Worm (Caenorhabditis elegans) whole organism, L3 larva: ENCODE measurements around the gene fbxa-22.

Source experiments
- aly-2 ChIP-seq: fragments of 150-350 bp; optimal IDR thresholded peaks from 2 replicates; lab custom pipeline; 2014; ENCODE audit warnings: missing biosample characterization, missing genetic modification characterization
- ceh-16 ChIP-seq: sonication (generic microtip); optimal IDR thresholded peaks from 2 replicates; lab custom pipeline; 2017; ENCODE audit warnings: missing biosample characterization, missing genetic modification characterization
- lin-15B ChIP-seq: fragments of 150-350 bp; optimal IDR thresholded peaks from 2 replicates; lab custom pipeline; 2014; ENCODE audit warnings: missing biosample characterization, missing genetic modification characterization
- mdl-1 ChIP-seq: fragments of 150-350 bp; optimal IDR thresholded peaks from 2 replicates; lab custom pipeline; 2014; ENCODE audit warnings: missing biosample characterization, missing genetic modification characterization
- nhr-12 ChIP-seq: fragments of 150-350 bp; optimal IDR thresholded peaks from 2 replicates; lab custom pipeline; 2014; ENCODE audit warnings: missing biosample characterization, missing genetic modification characterization
- pha-4 ChIP-seq: fragments of 150-350 bp; optimal IDR thresholded peaks from 2 replicates; lab custom pipeline; 2014; ENCODE audit warnings: missing biosample characterization, missing genetic modification reagents, missing genetic modification characterization
- sea-2 ChIP-seq: fragments of 150-350 bp; sonication (generic microtip); optimal IDR thresholded peaks from 4 replicates; lab custom pipeline; 2014; ENCODE audit warnings: missing biosample characterization, missing genetic modification reagents, missing genetic modification characterization
- snpc-4 ChIP-seq: fragments of 150-350 bp; optimal IDR thresholded peaks from 2 replicates; lab custom pipeline; 2014; ENCODE audit warnings: missing biosample characterization, missing genetic modification characterization
- ztf-4 ChIP-seq: fragments of 150-350 bp; optimal IDR thresholded peaks from 2 replicates; lab custom pipeline; 2014; ENCODE audit warnings: missing biosample characterization, missing genetic modification characterization

DNA sequence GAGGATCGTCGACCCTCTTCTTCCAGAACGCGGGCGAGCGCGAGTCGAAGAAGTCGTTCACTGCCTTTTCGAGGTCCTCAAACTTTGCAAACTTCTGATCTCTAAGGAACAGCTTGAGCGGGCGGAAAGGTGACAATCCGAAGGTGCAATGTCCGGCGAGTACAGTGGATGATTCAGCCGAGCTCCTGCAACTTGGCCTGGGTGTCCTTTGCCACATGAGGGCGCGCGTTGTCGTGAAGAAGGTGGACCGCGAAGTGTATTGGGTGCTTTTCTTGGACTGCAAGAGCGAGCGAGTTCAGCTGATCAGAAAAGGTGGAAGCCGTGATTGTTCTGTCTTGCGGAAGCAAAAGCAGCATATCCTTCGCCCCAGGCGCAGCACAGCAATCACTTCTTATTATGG is 3.3 kb downstream of the fbxa-22 start:
- TF ChIP-seq ztf-4, result no peak
- TF ChIP-seq snpc-4 (tag; lab: Kevin White, UChicago), result no peak
- TF ChIP-seq sea-2 (GFP tag; lab: Kevin White, UChicago), result no peak
- TF ChIP-seq pha-4 (tag; lab: Kevin White, UChicago), result no peak
- TF ChIP-seq nhr-12, result no peak
- no peak for TF ChIP-seq ceh-16 (tag; lab: Kevin White, UChicago)
- no peak for TF ChIP-seq lin-15B (tag; lab: Kevin White, UChicago)
- no peak for TF ChIP-seq aly-2 (tag; lab: Kevin White, UChicago)
- no peak for TF ChIP-seq mdl-1 (tag; lab: Kevin White, UChicago)
